Worm (Caenorhabditis elegans) whole organism, midembryonic: ENCODE data around the gene lgc-56.
"Not testable (repeated sequence)": the region's sequence is repeated elsewhere in the genome, so short reads cannot be mapped to it uniquely, and the experiment has no call there.

Experiments
- T22C8.4 ChIP-seq: fragments of 200-800 bp; sonication (Bioruptor generic); IDR thresholded peaks from 2 replicates; pipeline ENCODE4 v1.3.6; 2022; ENCODE audit warnings: missing genetic modification characterization, missing compliant biosample characterization
- cog-1 ChIP-seq: sonication (generic microtip); optimal IDR thresholded peaks from 2 replicates; lab custom pipeline; 2016; ENCODE audit warnings: missing genetic modification characterization, missing compliant biosample characterization
- flt-1 ChIP-seq: fragments of 200-800 bp; sonication (Bioruptor generic); IDR thresholded peaks from 2 replicates; pipeline ENCODE4 v1.3.6; 2022; ENCODE audit warnings: missing genetic modification characterization, missing compliant biosample characterization
- klf-2 ChIP-seq: fragments of 200-800 bp; sonication (Bioruptor generic); conservative IDR thresholded peaks from 2 replicates; pipeline ENCODE4 v1.3.6; 2022; ENCODE audit warnings: missing genetic modification reagents, missing genetic modification characterization, missing compliant biosample characterization
- med-1 ChIP-seq: sonication (generic microtip); optimal IDR thresholded peaks from 2 replicates; lab custom pipeline; 2017; ENCODE audit warnings: missing genetic modification characterization, mild to moderate bottlenecking, missing compliant biosample characterization, antibody characterized with exemption, missing genetic modification reagents; ENCODE audit not compliant: insufficient read depth
- ref-1 ChIP-seq: fragments of 200-800 bp; sonication (Bioruptor generic); conservative IDR thresholded peaks from 2 replicates; pipeline ENCODE4 v1.3.6; 2022; ENCODE audit warnings: missing genetic modification reagents, missing genetic modification characterization, missing compliant biosample characterization
- tab-1 ChIP-seq: fragments of 200-800 bp; sonication (Bioruptor generic); IDR thresholded peaks from 2 replicates; pipeline ENCODE4 v1.3.6; 2022; ENCODE audit warnings: missing genetic modification characterization, missing compliant biosample characterization
- ztf-23 ChIP-seq: fragments of 200-800 bp; sonication (Bioruptor generic); IDR thresholded peaks from 2 replicates; pipeline ENCODE4 v1.3.6; 2022; ENCODE audit warnings: missing genetic modification reagents, missing genetic modification characterization, missing compliant biosample characterization
- ztf-29 ChIP-seq: fragments of 200-800 bp; sonication (Bioruptor generic); IDR thresholded peaks from 2 replicates; pipeline ENCODE4 v1.3.6; 2022; ENCODE audit warnings: missing genetic modification reagents, missing genetic modification characterization, missing compliant biosample characterization

lgc-56 gene

ce11 chrII:5156983-5157382, 26.8 kb downstream of the lgc-56 start, which contains the start of gene msp-45:
Gene msp-45 (minus strand): TSS chrII:5157083.
- TF ChIP-seq ztf-23 (GFP tag; lab: Robert Waterston, UW) (no peak), ztf-29 (GFP tag; lab: Robert Waterston, UW) (no peak), klf-2 (no peak), cog-1 (tag; lab: Kevin White, UChicago) (no peak), T22C8.4 (GFP tag; lab: Robert Waterston, UW) (no peak), med-1 (no peak), ref-1 (no peak), tab-1 (GFP tag; lab: Robert Waterston, UW) (no peak), flt-1 (no peak)

ce11 chrII:5157525-5157924, 27.3 kb downstream of the lgc-56 start, which contains the start of gene srb-13:
Gene srb-13 (minus strand): TSS chrII:5157625.
- no peak for TF ChIP-seq ztf-23 (GFP tag; lab: Robert Waterston, UW)
- TF ChIP-seq T22C8.4 (GFP tag; lab: Robert Waterston, UW), result no peak
- no peak for TF ChIP-seq flt-1
- TF ChIP-seq med-1, result no peak
- no peak for TF ChIP-seq cog-1 (tag; lab: Kevin White, UChicago)
- TF ChIP-seq ref-1, result no peak
- no peak for TF ChIP-seq tab-1 (GFP tag; lab: Robert Waterston, UW)
- no peak for TF ChIP-seq klf-2
- no peak for TF ChIP-seq ztf-29 (GFP tag; lab: Robert Waterston, UW)

- TF ChIP-seq ztf-29 (GFP tag; lab: Robert Waterston, UW); tab-1 (GFP tag; lab: Robert Waterston, UW); cog-1 (tag; lab: Kevin White, UChicago): not testable (repeated sequence)
These were observed 28.6 kb downstream of the lgc-56 start, which contains the start of gene F58A6.9 for ce11 chrII:5158774-5159173. Gene F58A6.9 (minus strand): TSS chrII:5158874.

ce11 chrII:5161102-5161501, 30.9 kb downstream of the lgc-56 start, which contains the start of gene C27D6.11:
Gene C27D6.11 (minus strand): TSS chrII:5161202.
- TF ChIP-seq ztf-23 (GFP tag; lab: Robert Waterston, UW), result no peak
- TF ChIP-seq ref-1, result no peak
- no peak for TF ChIP-seq flt-1
- no peak for TF ChIP-seq klf-2
- no peak for TF ChIP-seq cog-1 (tag; lab: Kevin White, UChicago)
- TF ChIP-seq ztf-29 (GFP tag; lab: Robert Waterston, UW), result no peak
- no peak for TF ChIP-seq tab-1 (GFP tag; lab: Robert Waterston, UW)
- TF ChIP-seq T22C8.4 (GFP tag; lab: Robert Waterston, UW), result no peak
- TF ChIP-seq med-1, result no peak

- TF ChIP-seq tab-1 (GFP tag; lab: Robert Waterston, UW) (no peak), cog-1 (tag; lab: Kevin White, UChicago) (no peak), ref-1 (no peak), ztf-29 (GFP tag; lab: Robert Waterston, UW) (no peak), ztf-23 (GFP tag; lab: Robert Waterston, UW) (no peak), T22C8.4 (GFP tag; lab: Robert Waterston, UW) (no peak), flt-1 (no peak), med-1 (no peak), klf-2 (no peak)
These were observed 33.1 kb downstream of the lgc-56 start, which contains the start of gene srb-5 for ce11 chrII:5163283-5163682. Gene srb-5 (minus strand): TSS chrII:5163383.

- no peak for TF ChIP-seq med-1
- TF ChIP-seq ztf-29 (GFP tag; lab: Robert Waterston, UW), result no peak
- no peak for TF ChIP-seq ztf-23 (GFP tag; lab: Robert Waterston, UW)
- TF ChIP-seq T22C8.4 (GFP tag; lab: Robert Waterston, UW), result no peak
- no peak for TF ChIP-seq tab-1 (GFP tag; lab: Robert Waterston, UW)
- no peak for TF ChIP-seq flt-1
- TF ChIP-seq cog-1 (tag; lab: Kevin White, UChicago), result no peak
- TF ChIP-seq klf-2, result no peak
- TF ChIP-seq ref-1, result no peak
These were observed 36.6 kb downstream of the lgc-56 start, which contains the start of gene srb-3 for ce11 chrII:5166738-5167137. Gene srb-3 (minus strand): TSS chrII:5166838.

ce11 chrII:5170932-5171331, 40.8 kb downstream of the lgc-56 start, which contains the start of gene srb-1:
Gene srb-1 (minus strand): TSS chrII:5171032.
- TF ChIP-seq tab-1 (GFP tag; lab: Robert Waterston, UW) (no peak), T22C8.4 (GFP tag; lab: Robert Waterston, UW) (no peak), cog-1 (tag; lab: Kevin White, UChicago) (no peak), ztf-29 (GFP tag; lab: Robert Waterston, UW) (no peak), klf-2 (no peak), ztf-23 (GFP tag; lab: Robert Waterston, UW) (no peak), flt-1 (no peak), med-1 (no peak), ref-1 (no peak)

ce11 chrII:5171610-5172009, 41.4 kb downstream of the lgc-56 start, which contains the start of gene C27D6.15:
Gene C27D6.15 (plus strand): TSS chrII:5171910.
- TF ChIP-seq med-1 (no peak), flt-1 (no peak), klf-2 (no peak), ref-1 (no peak), T22C8.4 (GFP tag; lab: Robert Waterston, UW) (no peak), ztf-29 (GFP tag; lab: Robert Waterston, UW) (no peak), cog-1 (tag; lab: Kevin White, UChicago) (no peak), tab-1 (GFP tag; lab: Robert Waterston, UW) (no peak), ztf-23 (GFP tag; lab: Robert Waterston, UW) (no peak)

- TF ChIP-seq T22C8.4 (GFP tag; lab: Robert Waterston, UW), result no peak
- no peak for TF ChIP-seq ref-1
- TF ChIP-seq flt-1, result no peak
- no peak for TF ChIP-seq cog-1 (tag; lab: Kevin White, UChicago)
- no peak for TF ChIP-seq ztf-23 (GFP tag; lab: Robert Waterston, UW)
- no peak for TF ChIP-seq tab-1 (GFP tag; lab: Robert Waterston, UW)
- TF ChIP-seq klf-2, result no peak
- no peak for TF ChIP-seq med-1
- TF ChIP-seq ztf-29 (GFP tag; lab: Robert Waterston, UW), result no peak
These were observed 42.3 kb downstream of the lgc-56 start, which contains the start of gene C27D6.1 for ce11 chrII:5172451-5172850. Gene C27D6.1 (plus strand): TSS chrII:5172751.

- TF ChIP-seq med-1 (no peak), flt-1 (no peak), klf-2 (no peak), T22C8.4 (GFP tag; lab: Robert Waterston, UW) (no peak), ref-1 (no peak), cog-1 (tag; lab: Kevin White, UChicago) (no peak), ztf-29 (GFP tag; lab: Robert Waterston, UW) (no peak), ztf-23 (GFP tag; lab: Robert Waterston, UW) (no peak), tab-1 (GFP tag; lab: Robert Waterston, UW) (no peak)
These were observed 44.2 kb downstream of the lgc-56 start, which contains the start of gene C27D6.3 for ce11 chrII:5174370-5174769. Gene C27D6.3 (minus strand): TSS chrII:5174470.
